Worm (Caenorhabditis elegans): ENCODE measurements around the gene C23H5.8.

Gene C23H5.8

DNA sequence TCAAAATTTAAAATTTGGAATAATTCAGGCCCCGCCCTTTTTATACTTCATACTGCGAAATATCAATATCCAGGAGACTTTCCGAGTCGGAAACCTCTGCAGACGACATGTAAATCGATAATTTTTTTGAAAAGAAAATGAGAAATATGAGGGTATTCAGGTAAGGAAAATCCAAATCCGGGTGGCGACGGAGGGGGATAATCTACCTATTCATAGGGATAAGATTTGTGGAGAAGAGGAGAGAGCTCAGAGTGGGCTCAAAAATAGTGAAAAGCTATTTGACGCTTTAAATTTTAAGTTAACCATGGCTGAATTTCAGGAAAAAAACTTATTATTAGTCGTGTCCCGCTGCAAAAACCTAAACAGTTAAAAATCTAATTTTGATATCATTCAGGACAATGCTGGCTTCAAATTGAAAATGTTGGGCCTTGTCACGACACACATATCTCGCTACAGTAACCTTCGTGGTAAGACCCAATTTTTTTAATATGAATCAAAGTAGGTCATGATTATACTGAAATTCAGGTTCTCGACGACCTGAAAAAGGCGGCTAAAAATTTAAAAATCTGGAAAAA, 1.8 kb downstream of the C23H5.8 start, which contains the start of gene che-6 (continued):
- TF ChIP-seq efl-1 (GFP tag; optimal IDR thresholded peaks at IDR 0.05) (no peak), F52B5.7 (tag; optimal IDR thresholded peaks at IDR 0.05) (no peak), ceh-91 (GFP tag; IDR thresholded peaks at IDR 0.05) (no peak), lag-1 (GFP tag; IDR thresholded peaks at IDR 0.05) (no peak), madf-10 (tag; optimal IDR thresholded peaks at IDR 0.05) (peak; percentile 52), dox-1 (GFP tag; IDR thresholded peaks at IDR 0.05) (no peak), ceh-58 (GFP tag; IDR thresholded peaks at IDR 0.05) (no peak), ceh-40 (GFP tag; IDR thresholded peaks at IDR 0.05) (no peak), tlf-1 (GFP tag; optimal IDR thresholded peaks at IDR 0.05) (peak; percentile 59), aptf-3 (GFP tag; IDR thresholded peaks at IDR 0.05) (0 out of 2 replicates have a peak, but pooled peaks have one; percentile 24), nfya-1 (tag; optimal IDR thresholded peaks at IDR 0.05; ENCODE audit: borderline replicate concordance, insufficient read depth) (no peak), pbrm-1 (GFP tag; IDR thresholded peaks at IDR 0.05) (no peak), F57C9.4 (tag; optimal IDR thresholded peaks at IDR 0.05) (peak; percentile 13), egl-18 (GFP tag; IDR thresholded peaks at IDR 0.05) (no peak), bed-1 (GFP tag; IDR thresholded peaks at IDR 0.05) (no peak), ztf-22 (GFP tag; optimal IDR thresholded peaks at IDR 0.05) (no peak), madf-8 (GFP tag; conservative IDR thresholded peaks at IDR 0.05) (no peak), unc-130 (GFP tag; optimal IDR thresholded peaks at IDR 0.05) (no peak)

DNA sequence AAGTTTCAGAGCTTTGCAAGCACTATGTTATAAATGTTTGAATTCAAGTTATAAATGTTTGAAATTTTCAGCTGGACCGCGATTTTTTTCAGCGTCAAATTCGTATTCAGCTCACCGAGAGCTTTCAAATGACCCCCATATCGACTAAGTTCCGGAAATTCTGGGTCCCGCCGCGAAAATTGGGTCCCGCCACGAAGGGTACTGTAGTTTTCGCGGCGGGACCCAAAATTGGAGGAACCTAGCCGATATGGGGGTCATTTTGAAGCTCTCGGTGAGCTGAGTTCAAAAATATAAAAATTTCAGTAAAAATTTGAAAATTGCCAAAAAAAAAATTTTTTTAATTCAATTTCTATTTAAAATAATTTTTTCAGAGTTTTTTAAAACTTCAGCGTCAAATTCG, 6.5 kb downstream of the C23H5.8 start:
- TF ChIP-seq F10E7.11 (tag; optimal IDR thresholded peaks at IDR 0.05) (no peak), F33H1.4 (GFP tag; IDR thresholded peaks at IDR 0.05) (peak; percentile 42), nhr-120 (GFP tag; IDR thresholded peaks at IDR 0.05) (0 out of 2 replicates have a peak, but pooled peaks have one; percentile 51), cebp-2 (GFP tag; IDR thresholded peaks at IDR 0.05) (0 out of 2 replicates have a peak, but pooled peaks have one; percentile 70), F39B2.1 (GFP tag; IDR thresholded peaks at IDR 0.05) (0 out of 2 replicates have a peak, but pooled peaks have one; percentile 18), attf-6 (GFP tag; IDR thresholded peaks at IDR 0.05) (no peak)

ce11 chrIV:2102793-2103192, 10.4 kb downstream of the C23H5.8 start, which contains the start of gene C23H5.15:
TSS of gene C23H5.15 (minus strand) at chrIV:2102893.
- TF ChIP-seq dpl-1 (GFP tag; optimal IDR thresholded peaks at IDR 0.05) (no peak), dpff-1 (tag; optimal IDR thresholded peaks at IDR 0.05) (no peak), nhr-90 (tag; optimal IDR thresholded peaks at IDR 0.05) (no peak), ZK185.1 (tag; optimal IDR thresholded peaks at IDR 0.05; ENCODE audit: poor library complexity, severe bottlenecking) (no peak), rcor-1 (GFP tag; IDR thresholded peaks at IDR 0.05) (no peak)

DNA sequence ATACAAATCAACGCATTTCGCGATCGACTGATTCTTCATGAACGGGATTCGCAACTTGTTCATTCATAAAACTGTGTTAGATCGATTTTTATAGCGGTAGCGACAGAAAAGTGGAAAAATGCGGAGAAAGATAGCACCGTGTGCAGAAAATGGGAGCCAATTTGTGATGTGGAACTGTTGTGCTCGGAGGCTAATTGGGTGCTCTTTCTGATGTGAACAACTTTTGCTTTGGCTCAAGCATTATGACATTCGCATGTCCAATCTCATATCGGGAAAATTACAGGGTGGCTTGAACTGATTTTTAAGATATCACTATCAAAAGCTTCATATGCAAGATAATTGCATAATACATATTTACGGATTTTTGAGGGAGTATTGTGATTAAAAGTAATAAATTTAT, 13.4 kb downstream of the C23H5.8 start, which contains the start of gene C23H5.11:
C23H5.11 (minus strand) TSS at position 101 of the 400 bp plus-strand sequence.
- TF ChIP-seq B0019.2 (GFP tag; conservative IDR thresholded peaks at IDR 0.05) (no peak), ceh-100 (GFP tag; IDR thresholded peaks at IDR 0.05) (no peak), hsf-1 (GFP tag; IDR thresholded peaks at IDR 0.05) (no peak), dpff-1 (tag; optimal IDR thresholded peaks at IDR 0.05) (no peak), egrh-3 (GFP tag; IDR thresholded peaks at IDR 0.05) (no peak), cebp-1 (GFP tag; IDR thresholded peaks at IDR 0.05) (no peak), cebp-1 (tag; optimal IDR thresholded peaks at IDR 0.05) (no peak), let-607 (tag; optimal IDR thresholded peaks at IDR 0.05) (no peak), F57A8.1 (GFP tag; optimal IDR thresholded peaks at IDR 0.05) (no peak), F23B12.7 (tag; optimal IDR thresholded peaks at IDR 0.05; ENCODE audit: insufficient read depth) (no peak), Y53G8AR.9 (GFP tag; conservative IDR thresholded peaks at IDR 0.05) (no peak), zim-3 (tag; optimal IDR thresholded peaks at IDR 0.05) (no peak), nhr-120 (GFP tag; IDR thresholded peaks at IDR 0.05) (no peak), ztf-3 (GFP tag; optimal IDR thresholded peaks at IDR 0.05) (no peak), bed-2 (GFP tag; IDR thresholded peaks at IDR 0.05) (no peak)
